Fruit fly (Drosophila melanogaster) whole organism, embryonic: ENCODE data around the gene Appl.

Experiments used
- Bgb ChIP-seq: fragments of 200-800 bp; sonication (Bioruptor generic); IDR thresholded peaks from 2 replicates; pipeline ENCODE4 v1.3.6; 2022; ENCODE audit warnings: missing biosample characterization, missing genetic modification characterization; ENCODE audit not compliant: partially characterized antibody
- CG12391 ChIP-seq: fragments of 200-800 bp; sonication (Bioruptor generic); optimal IDR thresholded peaks from 3 replicates; lab custom pipeline; 2018; ENCODE audit warnings: missing biosample characterization, mild to moderate bottlenecking, missing genetic modification characterization, moderate library complexity
- CG13624 ChIP-seq: fragments of 200-800 bp; sonication (Bioruptor generic); optimal IDR thresholded peaks from 2 replicates; lab custom pipeline; 2016; ENCODE audit warnings: missing biosample characterization, missing genetic modification characterization
- CG14014 ChIP-seq: fragments of 200-800 bp; sonication (Bioruptor generic); IDR thresholded peaks from 2 replicates; pipeline ENCODE4 v1.3.6; 2022; ENCODE audit warnings: missing biosample characterization, missing genetic modification characterization
- CG14965 ChIP-seq: fragments of 200-800 bp; sonication (Bioruptor generic); optimal IDR thresholded peaks from 2 replicates; lab custom pipeline; 2016; ENCODE audit warnings: missing biosample characterization, missing genetic modification characterization, borderline replicate concordance
- CG1529 ChIP-seq: fragments of 200-800 bp; sonication (Bioruptor generic); optimal IDR thresholded peaks from 3 replicates; lab custom pipeline; 2018; ENCODE audit warnings: missing biosample characterization, missing genetic modification characterization
- CG15514 ChIP-seq: fragments of 200-800 bp; sonication (Bioruptor generic); optimal IDR thresholded peaks from 3 replicates; lab custom pipeline; 2017; ENCODE audit warnings: missing biosample characterization, missing genetic modification characterization, mild to moderate bottlenecking, moderate library complexity, missing genetic modification reagents
- CG17568 ChIP-seq: fragments of 200-800 bp; sonication (Bioruptor generic); optimal IDR thresholded peaks from 2 replicates; lab custom pipeline; 2018; ENCODE audit warnings: missing biosample characterization, mild to moderate bottlenecking, missing genetic modification characterization, moderate library complexity
- CG18764 ChIP-seq: fragments of 200-800 bp; sonication (Bioruptor generic); optimal IDR thresholded peaks from 3 replicates; lab custom pipeline; 2016; ENCODE audit warnings: missing biosample characterization, missing genetic modification characterization
- CG2116 ChIP-seq: fragments of 200-800 bp; sonication (Bioruptor generic); optimal IDR thresholded peaks from 3 replicates; lab custom pipeline; 2018; ENCODE audit warnings: missing biosample characterization, mild to moderate bottlenecking, missing genetic modification characterization
- CG2678 ChIP-seq: fragments of 200-800 bp; sonication (Bioruptor generic); optimal IDR thresholded peaks from 3 replicates; lab custom pipeline; 2019; ENCODE audit warnings: missing biosample characterization, mild to moderate bottlenecking, missing genetic modification characterization, moderate library complexity
- CG2712 ChIP-seq: fragments of 200-800 bp; optimal IDR thresholded peaks from 3 replicates; lab custom pipeline; 2019; ENCODE audit warnings: missing biosample characterization, mild to moderate bottlenecking, missing genetic modification characterization, moderate library complexity
- CG2889 ChIP-seq: fragments of 200-800 bp; sonication (Bioruptor generic); IDR thresholded peaks from 3 replicates; pipeline ENCODE4 v1.3.6; 2022; ENCODE audit warnings: missing biosample characterization, missing genetic modification characterization
- CG31388 ChIP-seq: fragments of 200-800 bp; sonication (Bioruptor generic); optimal IDR thresholded peaks from 2 replicates; lab custom pipeline; 2016; ENCODE audit warnings: missing biosample characterization, missing genetic modification characterization
- CG5245 ChIP-seq: fragments of 200-800 bp; sonication (Bioruptor generic); optimal IDR thresholded peaks from 3 replicates; lab custom pipeline; 2016; ENCODE audit warnings: missing biosample characterization, missing genetic modification characterization
- CG6654 ChIP-seq: fragments of 200-800 bp; sonication (Bioruptor generic); optimal IDR thresholded peaks from 2 replicates; lab custom pipeline; 2017; ENCODE audit warnings: missing biosample characterization, mild to moderate bottlenecking, missing genetic modification characterization
- CG8281 ChIP-seq: fragments of 200-800 bp; sonication (Bioruptor generic); optimal IDR thresholded peaks from 2 replicates; lab custom pipeline; 2018; ENCODE audit warnings: missing biosample characterization, mild to moderate bottlenecking, missing genetic modification characterization, moderate library complexity
- CG8924 ChIP-seq: fragments of 200-800 bp; optimal IDR thresholded peaks from 3 replicates; lab custom pipeline; 2019; ENCODE audit warnings: missing biosample characterization, mild to moderate bottlenecking, missing genetic modification characterization, moderate library complexity
- CG9932 ChIP-seq: fragments of 200-800 bp; sonication (Bioruptor generic); IDR thresholded peaks from 2 replicates; pipeline ENCODE4 v1.3.6; 2022; ENCODE audit warnings: missing biosample characterization, missing genetic modification characterization
- CrebB ChIP-seq: fragments of 200-800 bp; sonication (Bioruptor generic); optimal IDR thresholded peaks from 3 replicates; lab custom pipeline; 2018; ENCODE audit warnings: missing biosample characterization, mild to moderate bottlenecking, missing genetic modification characterization
- Dip2 ChIP-seq: fragments of 200-800 bp; sonication (Bioruptor generic); IDR thresholded peaks from 2 replicates; pipeline ENCODE4 v1.3.6; 2022; ENCODE audit warnings: missing biosample characterization, missing genetic modification characterization
- Doc2 ChIP-seq: fragments of 200-800 bp; sonication (Bioruptor generic); IDR thresholded peaks from 2 replicates; pipeline ENCODE4 v1.3.6; 2022; ENCODE audit warnings: missing biosample characterization, missing genetic modification characterization
- Lpt ChIP-seq: fragments of >200 bp; optimal IDR thresholded peaks from 2 replicates; lab custom pipeline; 2018; ENCODE audit warnings: missing biosample characterization, missing genetic modification characterization
- NK7.1 ChIP-seq: fragments of 200-800 bp; sonication (Bioruptor generic); optimal IDR thresholded peaks from 3 replicates; lab custom pipeline; 2016; ENCODE audit warnings: missing biosample characterization, missing genetic modification characterization
- Nf-YA ChIP-seq: fragments of 200-800 bp; sonication (Bioruptor generic); IDR thresholded peaks from 2 replicates; pipeline ENCODE4 v1.3.6; 2022; ENCODE audit warnings: missing biosample characterization, missing genetic modification characterization
- Nf-YB ChIP-seq: fragments of 200-800 bp; sonication (Bioruptor generic); optimal IDR thresholded peaks from 3 replicates; lab custom pipeline; 2019; ENCODE audit warnings: missing biosample characterization, mild to moderate bottlenecking, missing genetic modification characterization, moderate library complexity
- NfI ChIP-seq: fragments of 200-800 bp; sonication (Bioruptor generic); optimal IDR thresholded peaks from 3 replicates; lab custom pipeline; 2018; ENCODE audit warnings: missing biosample characterization, mild to moderate bottlenecking, missing genetic modification characterization, moderate library complexity
- Ptx1 ChIP-seq: fragments of 200-800 bp; sonication (Bioruptor generic); IDR thresholded peaks from 2 replicates; pipeline ENCODE4 v1.3.6; 2022; ENCODE audit warnings: missing biosample characterization, missing genetic modification characterization
- Trl ChIP-seq, 3 experiments: fragments of >200 bp in 2 of 3; fragments of 200-800 bp in 1 of 3; sonication (Bioruptor generic) in 1 of 3; optimal IDR thresholded peaks; 2 replicates in 1 of 3; 3 replicates in 2 of 3; lab custom pipeline; 2016 to 2017; ENCODE audit warnings: missing biosample characterization in 1 of 3, missing genetic modification characterization in 1 of 3
- amos ChIP-seq: fragments of 200-800 bp; sonication (Bioruptor generic); IDR thresholded peaks from 2 replicates; pipeline ENCODE4 v1.3.6; 2022; ENCODE audit warnings: missing biosample characterization, missing genetic modification characterization; ENCODE audit not compliant: partially characterized antibody
- bsh ChIP-seq, 2 experiments: fragments of 200-800 bp; sonication (Bioruptor generic); optimal IDR thresholded peaks; 2 replicates each; lab custom pipeline; 2017 to 2018; ENCODE audit warnings: mild to moderate bottlenecking in 2 of 2, missing biosample characterization in 2 of 2, missing genetic modification characterization in 2 of 2, moderate library complexity in 1 of 2
- ci ChIP-seq: fragments of 200-800 bp; sonication (Bioruptor generic); IDR thresholded peaks from 3 replicates; pipeline ENCODE4 v1.3.6; 2022; ENCODE audit warnings: missing biosample characterization, missing genetic modification characterization
- dan ChIP-seq: fragments of 200-800 bp; sonication (Bioruptor generic); IDR thresholded peaks from 2 replicates; pipeline ENCODE4 v1.3.6; 2022; ENCODE audit warnings: missing biosample characterization, missing genetic modification characterization
- dmrt99B ChIP-seq: fragments of 200-800 bp; sonication (Bioruptor generic); optimal IDR thresholded peaks from 2 replicates; lab custom pipeline; 2018; ENCODE audit warnings: missing biosample characterization, mild to moderate bottlenecking, missing genetic modification characterization, moderate library complexity
- en ChIP-seq: fragments of 200-800 bp; sonication (Bioruptor generic); optimal IDR thresholded peaks from 2 replicates; lab custom pipeline; 2016; ENCODE audit warnings: missing biosample characterization, missing genetic modification characterization
- fd96Cb ChIP-seq: fragments of 200-800 bp; sonication (Bioruptor generic); optimal IDR thresholded peaks from 2 replicates; lab custom pipeline; 2018; ENCODE audit warnings: missing biosample characterization, mild to moderate bottlenecking, missing genetic modification characterization, moderate library complexity
- gcm ChIP-seq: fragments of 200-800 bp; sonication (Bioruptor generic); optimal IDR thresholded peaks from 2 replicates; lab custom pipeline; 2019; ENCODE audit warnings: missing biosample characterization, mild to moderate bottlenecking, missing genetic modification characterization, moderate library complexity
- gfzf ChIP-seq: fragments of 200-800 bp; sonication (Bioruptor generic); optimal IDR thresholded peaks from 2 replicates; lab custom pipeline; 2016; ENCODE audit warnings: missing biosample characterization, mild to moderate bottlenecking, missing genetic modification characterization, moderate library complexity
- jumu ChIP-seq: fragments of 200-800 bp; sonication (Bioruptor generic); optimal IDR thresholded peaks from 3 replicates; lab custom pipeline; 2016; ENCODE audit warnings: missing biosample characterization, missing genetic modification characterization
- luna ChIP-seq: fragments of 200-800 bp; sonication (Bioruptor generic); optimal IDR thresholded peaks from 2 replicates; lab custom pipeline; 2016; ENCODE audit warnings: missing biosample characterization, missing genetic modification characterization
- nau ChIP-seq: fragments of 200-800 bp; sonication (Bioruptor generic); optimal IDR thresholded peaks from 3 replicates; lab custom pipeline; 2017; ENCODE audit warnings: missing biosample characterization, mild to moderate bottlenecking, missing genetic modification characterization, missing genetic modification reagents
- nmo ChIP-seq: fragments of 200-800 bp; sonication (Bioruptor generic); optimal IDR thresholded peaks from 2 replicates; lab custom pipeline; 2018; ENCODE audit warnings: missing biosample characterization, mild to moderate bottlenecking, missing genetic modification characterization, moderate library complexity
- nom ChIP-seq: fragments of 200-800 bp; sonication (Bioruptor generic); optimal IDR thresholded peaks from 2 replicates; lab custom pipeline; 2017; ENCODE audit warnings: missing biosample characterization, missing genetic modification characterization, mild to moderate bottlenecking, moderate library complexity, missing genetic modification reagents
- sisA ChIP-seq: fragments of 200-800 bp; sonication (Bioruptor generic); IDR thresholded peaks from 2 replicates; pipeline ENCODE4 v1.3.6; 2022; ENCODE audit warnings: missing biosample characterization, missing genetic modification characterization
- slbo ChIP-seq: fragments of 200-800 bp; sonication (Bioruptor generic); IDR thresholded peaks from 2 replicates; pipeline ENCODE4 v1.3.6; 2022; ENCODE audit warnings: missing biosample characterization, missing genetic modification characterization
- tio ChIP-seq: fragments of 200-800 bp; sonication (Bioruptor generic); optimal IDR thresholded peaks from 2 replicates; lab custom pipeline; 2017; ENCODE audit warnings: missing biosample characterization, missing genetic modification characterization, inconsistent platforms
- unc-4 ChIP-seq: fragments of 200-800 bp; sonication (Bioruptor generic); IDR thresholded peaks from 2 replicates; pipeline ENCODE4 v1.3.6; 2022; ENCODE audit warnings: missing biosample characterization, missing genetic modification characterization; ENCODE audit not compliant: partially characterized antibody
- zen2 ChIP-seq: fragments of 200-800 bp; sonication (Bioruptor generic); IDR thresholded peaks from 3 replicates; pipeline ENCODE4 v1.3.6; 2022; ENCODE audit warnings: missing biosample characterization, missing genetic modification characterization; ENCODE audit not compliant: partially characterized antibody

Appl gene

dm6 chrX:493445-494190 lies 36.7 kb upstream of the Appl start, which contains the start of gene CG17896 (continued):
- TF ChIP-seq CG6654 (GFP tag; lab: Kevin White, UChicago) (peak; percentile 84), CG2116 (GFP tag; lab: Kevin White, UChicago) (peak; percentile 75), CG14014 (GFP tag; lab: Robert Waterston, UW) (peak; percentile 99), zen2 (no peak), nmo (GFP tag; lab: Kevin White, UChicago) (peak; percentile 96), slbo (GFP tag; lab: Robert Waterston, UW) (peak; percentile 100), Nf-YB (GFP tag; lab: Kevin White, UChicago) (peak; percentile 80), gcm (GFP tag; lab: Kevin White, UChicago) (peak; percentile 91), CG17568 (GFP tag; lab: Kevin White, UChicago) (no peak), CG2678 (tag; lab: Kevin White, UChicago) (peak; percentile 98), CG8281 (tag; lab: Kevin White, UChicago) (peak; percentile 85), dan (GFP tag; lab: Robert Waterston, UW) (peak; percentile 73; the same call in 1 of the 2 replicates), ci (peak; percentile 97), dmrt99B (tag; lab: Kevin White, UChicago) (peak; percentile 97), CG31388 (GFP tag; lab: Kevin White, UChicago) (peak; percentile 96), CG13624 (peak; percentile 99), bsh (GFP tag; optimal IDR thresholded peaks at IDR 0.05; lab: Kevin White, UChicago) (peak; percentile 95), jumu (GFP tag; lab: Kevin White, UChicago) (peak; percentile 98), Lpt (GFP tag; lab: Kevin White, UChicago) (no peak), tio (GFP tag; lab: Kevin White, UChicago) (no peak), CrebB (peak; percentile 99), CG9932 (GFP tag; lab: Robert Waterston, UW) (peak; percentile 100), Ptx1 (GFP tag; lab: Robert Waterston, UW) (peak; percentile 98), unc-4 (GFP tag; lab: Robert Waterston, UW) (no peak), CG2889 (GFP tag; lab: Robert Waterston, UW) (peak; percentile 98), nau (peak; percentile 96), gfzf (GFP tag; lab: Kevin White, UChicago) (peak; percentile 34), Bgb (GFP tag; lab: Robert Waterston, UW) (no peak; the same call in 1 of the 2 replicates), fd96Cb (tag; lab: Kevin White, UChicago) (peak; percentile 95), NK7.1 (GFP tag; lab: Kevin White, UChicago) (peak; percentile 97), Doc2 (GFP tag; lab: Robert Waterston, UW) (peak; percentile 92), Dip2 (peak; percentile 66; the same call in 1 of the 2 replicates), CG5245 (GFP tag; lab: Kevin White, UChicago) (peak; percentile 95), sisA (GFP tag; lab: Robert Waterston, UW) (peak; percentile 98), nom (GFP tag; lab: Kevin White, UChicago) (peak; percentile 89), NfI (GFP tag; lab: Kevin White, UChicago) (peak; percentile 97), CG14965 (GFP tag; lab: Kevin White, UChicago) (peak; percentile 90), luna (GFP tag; lab: Kevin White, UChicago) (peak; percentile 98), Trl (optimal IDR thresholded peaks at IDR 0.05; lab: Kevin White, UChicago) (peak in 1 of 2 experiments; percentile 46), Trl (GFP tag; optimal IDR thresholded peaks at IDR 0.05; lab: Kevin White, UChicago) (peak; percentile 99), CG12391 (tag; lab: Kevin White, UChicago) (peak; percentile 96), CG1529 (GFP tag; lab: Kevin White, UChicago) (peak; percentile 89), Nf-YA (peak; percentile 91), CG15514 (peak; percentile 94), CG2712 (tag; lab: Kevin White, UChicago) (peak; percentile 95), amos (GFP tag; lab: Robert Waterston, UW) (no peak), en (GFP tag; lab: Kevin White, UChicago) (peak; percentile 96), CG8924 (tag; lab: Kevin White, UChicago) (peak; percentile 98), CG18764 (GFP tag; lab: Kevin White, UChicago) (peak; percentile 95)
